Worm (Caenorhabditis elegans) whole organism, early embryonic: Measurements from ENCODE around the gene fbxb-64.

Source experiments
- aly-1 ChIP-seq: sonication (generic microtip); optimal IDR thresholded peaks from 2 replicates; lab custom pipeline; 2016; ENCODE audit warnings: missing genetic modification characterization, missing compliant biosample characterization
- ama-1 ChIP-seq: fragments of 150-350 bp; optimal IDR thresholded peaks from 2 replicates; lab custom pipeline; 2014
- ets-7 ChIP-seq: sonication (generic microtip); optimal IDR thresholded peaks from 2 replicates; lab custom pipeline; 2016; ENCODE audit warnings: missing genotype, missing genetic modification characterization, missing compliant biosample characterization
- flt-1 ChIP-seq: fragments of 200-800 bp; sonication (Bioruptor generic); IDR thresholded peaks from 2 replicates; pipeline ENCODE4 v1.3.6; 2022; ENCODE audit warnings: missing genetic modification characterization, missing compliant biosample characterization
- hmbx-1 ChIP-seq: sonication (generic microtip); optimal IDR thresholded peaks from 2 replicates; lab custom pipeline; 2016; ENCODE audit warnings: mild to moderate bottlenecking, missing genetic modification characterization, missing compliant biosample characterization
- hmg-4 ChIP-seq: fragments of 200-800 bp; sonication (Bioruptor generic); optimal IDR thresholded peaks from 2 replicates; lab custom pipeline; 2018; ENCODE audit warnings: mild to moderate bottlenecking, missing genetic modification characterization, missing compliant biosample characterization
- hnd-1 ChIP-seq: sonication (generic microtip); optimal IDR thresholded peaks from 2 replicates; lab custom pipeline; 2016; ENCODE audit warnings: missing genetic modification characterization, missing compliant biosample characterization
- pes-1 ChIP-seq: fragments of 200-800 bp; sonication (Bioruptor generic); IDR thresholded peaks from 2 replicates; pipeline ENCODE4 v1.3.6; 2022; ENCODE audit warnings: missing genetic modification reagents, missing genetic modification characterization, missing compliant biosample characterization
- scrt-1 ChIP-seq: fragments of 200-800 bp; sonication (Bioruptor generic); IDR thresholded peaks from 2 replicates; pipeline ENCODE4 v1.3.6; 2022; ENCODE audit warnings: missing genetic modification characterization, missing compliant biosample characterization
- tbx-11 ChIP-seq: fragments of 200-800 bp; sonication (Bioruptor generic); IDR thresholded peaks from 2 replicates; pipeline ENCODE4 v1.3.6; 2022; ENCODE audit warnings: missing genetic modification characterization, missing compliant biosample characterization
- tbx-37 ChIP-seq: fragments of 200-800 bp; sonication (Bioruptor generic); conservative IDR thresholded peaks from 2 replicates; pipeline ENCODE4 v1.3.6; 2022; ENCODE audit warnings: missing genetic modification reagents, missing genetic modification characterization, missing compliant biosample characterization

ce11 chrV:19276354-19276753, 36.7 kb upstream of the fbxb-64 start:
- TF ChIP-seq ama-1 (lab: Kevin White, UChicago) (no peak), flt-1 (GFP tag; lab: Robert Waterston, UW) (no peak), tbx-37 (GFP tag; lab: Robert Waterston, UW) (no peak), hmbx-1 (tag; lab: Kevin White, UChicago) (no peak), tbx-11 (GFP tag; lab: Robert Waterston, UW) (no peak), scrt-1 (GFP tag; lab: Robert Waterston, UW) (no peak), hnd-1 (tag; lab: Kevin White, UChicago) (no peak), pes-1 (no peak), aly-1 (no peak), ets-7 (tag; lab: Kevin White, UChicago) (no peak), hmg-4 (GFP tag; lab: Kevin White, UChicago) (no peak)
